Worm (Caenorhabditis elegans): ENCODE measurements around the gene serp-1.1.
A peak's percentile ranks its signal among the peaks of the same experiment; 100 is the strongest.

serp-1.1 gene

ce11 chrX:15796633-15797032 lies 44.7 kb upstream of the serp-1.1 start (continued):
- peak; percentile 88 for TF ChIP-seq aha-1 (tag)
- TF ChIP-seq lin-15B (tag; optimal IDR thresholded peaks at IDR 0.05): no peak
- TF ChIP-seq snpc-1.2 (GFP tag; IDR thresholded peaks at IDR 0.05): peak; percentile 73
- no peak for TF ChIP-seq ama-1 (optimal IDR thresholded peaks at IDR 0.05)
- no peak for TF ChIP-seq ztf-11 (tag; optimal IDR thresholded peaks at IDR 0.05)
- no peak for TF ChIP-seq ceh-28 (tag; optimal IDR thresholded peaks at IDR 0.05)
- TF ChIP-seq hlh-11 (tag; optimal IDR thresholded peaks at IDR 0.05): no peak
- no peak for TF ChIP-seq dpl-1 (GFP tag; optimal IDR thresholded peaks at IDR 0.05)
- TF ChIP-seq pha-4 (GFP tag; IDR thresholded peaks at IDR 0.05): no peak
- TF ChIP-seq pha-4 (tag; optimal IDR thresholded peaks at IDR 0.05): no peak
- no peak for TF ChIP-seq Y75B8A.6 (GFP tag; IDR thresholded peaks at IDR 0.05)
- TF ChIP-seq unc-62 (GFP tag; optimal IDR thresholded peaks at IDR 0.05 in 1 of 2): peak in 1 of 2 experiments; percentile 85
- no peak for TF ChIP-seq unc-62 (tag; optimal IDR thresholded peaks at IDR 0.05)
- no peak for TF ChIP-seq dve-1 (tag; optimal IDR thresholded peaks at IDR 0.05; ENCODE audit: insufficient read depth)
- no peak for TF ChIP-seq pqm-1 (tag; optimal IDR thresholded peaks at IDR 0.05)
- TF ChIP-seq set-16 (GFP tag; IDR thresholded peaks at IDR 0.05): no peak
- no peak for TF ChIP-seq F10B5.3 (tag; optimal IDR thresholded peaks at IDR 0.05)
- peak; percentile 15 for TF ChIP-seq nhr-48 (tag; optimal IDR thresholded peaks at IDR 0.05)
- TF ChIP-seq ceh-20 (GFP tag; IDR thresholded peaks at IDR 0.05): no peak
- 0 out of 2 replicates have a peak, but pooled peaks have one; percentile 26 for TF ChIP-seq Y48G9A.11 (GFP tag; IDR thresholded peaks at IDR 0.05)
- TF ChIP-seq lsy-2 (tag; optimal IDR thresholded peaks at IDR 0.05): no peak
- TF ChIP-seq T20F7.1 (GFP tag; optimal IDR thresholded peaks at IDR 0.05): no peak
- TF ChIP-seq mep-1 (tag; optimal IDR thresholded peaks at IDR 0.05): no peak
- no peak for TF ChIP-seq ceh-44 (GFP tag; IDR thresholded peaks at IDR 0.05)
- TF ChIP-seq zfp-2 (tag; optimal IDR thresholded peaks at IDR 0.05): no peak
- TF ChIP-seq ztf-7 (tag; optimal IDR thresholded peaks at IDR 0.05): no peak
- TF ChIP-seq cey-2 (tag; optimal IDR thresholded peaks at IDR 0.05; ENCODE audit: borderline replicate concordance, insufficient read depth): no peak
- peak; percentile 41; the same call in 1 of the 2 replicates for TF ChIP-seq ZK337.2 (GFP tag; IDR thresholded peaks at IDR 0.05)
- TF ChIP-seq duxl-1 (tag; optimal IDR thresholded peaks at IDR 0.05; ENCODE audit: poor library complexity): peak; percentile 33
- TF ChIP-seq skn-1 (tag; optimal IDR thresholded peaks at IDR 0.05): no peak
- TF ChIP-seq nhr-77 (tag; optimal IDR thresholded peaks at IDR 0.05): no peak
- no peak for TF ChIP-seq F37D6.2 (tag; optimal IDR thresholded peaks at IDR 0.05)
- no peak for TF ChIP-seq saeg-2 (GFP tag; IDR thresholded peaks at IDR 0.05)
- 0 out of 2 replicates have a peak, but pooled peaks have one; percentile 24 for TF ChIP-seq D1046.2 (GFP tag; IDR thresholded peaks at IDR 0.05)
- TF ChIP-seq mdt-29 (GFP tag; IDR thresholded peaks at IDR 0.05): no peak
- TF ChIP-seq nhr-102 (tag; optimal IDR thresholded peaks at IDR 0.05): peak; percentile 42
- TF ChIP-seq attf-4 (tag; optimal IDR thresholded peaks at IDR 0.05): no peak
- TF ChIP-seq hif-1 (tag; optimal IDR thresholded peaks at IDR 0.05): no peak
- no peak for TF ChIP-seq mdl-1 (tag; optimal IDR thresholded peaks at IDR 0.05)
- TF ChIP-seq F49E8.2 (tag; optimal IDR thresholded peaks at IDR 0.05; ENCODE audit: borderline replicate concordance): no peak
- no peak for TF ChIP-seq gei-8 (GFP tag; optimal IDR thresholded peaks at IDR 0.05)
- no peak for TF ChIP-seq zfp-3 (GFP tag; conservative IDR thresholded peaks at IDR 0.05)
- no peak for TF ChIP-seq Y5F2A.4 (GFP tag; optimal IDR thresholded peaks at IDR 0.05)
- no peak for TF ChIP-seq nhr-237 (tag; optimal IDR thresholded peaks at IDR 0.05)
- TF ChIP-seq nhr-6 (tag; optimal IDR thresholded peaks at IDR 0.05): no peak
- TF ChIP-seq vab-7 (GFP tag; IDR thresholded peaks at IDR 0.05): no peak
- no peak for TF ChIP-seq hmg-1.1 (GFP tag; IDR thresholded peaks at IDR 0.05)
- TF ChIP-seq lin-29 (GFP tag; IDR thresholded peaks at IDR 0.05): no peak
- no peak for TF ChIP-seq snpc-4 (tag; optimal IDR thresholded peaks at IDR 0.05)
- TF ChIP-seq tra-1 (GFP tag; IDR thresholded peaks at IDR 0.05): peak; percentile 43; the same call in 1 of the 2 replicates
- TF ChIP-seq dmd-6 (GFP tag; IDR thresholded peaks at IDR 0.05): no peak
- no peak for TF ChIP-seq lir-3 (tag; optimal IDR thresholded peaks at IDR 0.05)
- no peak for TF ChIP-seq nhr-10 (tag; optimal IDR thresholded peaks at IDR 0.05)

All from whole organism, L4 larva.